Worm (Caenorhabditis elegans): ENCODE measurements around the gene wrn-1.

ce11 chrII:6526136-6526684, 28.6 kb upstream of the wrn-1 start:
- TF ChIP-seq lin-35 (GFP tag; optimal IDR thresholded peaks at IDR 0.05) (no peak), skn-1 (tag; optimal IDR thresholded peaks at IDR 0.05) (no peak), C16A3.4 (tag; optimal IDR thresholded peaks at IDR 0.05) (no peak), dpl-1 (GFP tag; optimal IDR thresholded peaks at IDR 0.05) (no peak)

All from whole organism, L1 larva.